Worm (Caenorhabditis elegans) whole organism, L2 larva: ENCODE data around the gene Y51A2B.8.
A peak's percentile ranks its signal among the peaks of the same experiment; 100 is the strongest.

Source experiments
- aly-2 ChIP-seq: fragments of 150-350 bp; optimal IDR thresholded peaks from 2 replicates; lab custom pipeline; 2014; ENCODE audit warnings: missing biosample characterization, missing genetic modification characterization
- ama-1 ChIP-seq: fragments of 150-350 bp; optimal IDR thresholded peaks from 2 replicates; lab custom pipeline; 2018; ENCODE audit warnings: inconsistent platforms
- blmp-1 ChIP-seq: sonication (generic microtip); optimal IDR thresholded peaks from 2 replicates; lab custom pipeline; 2017; ENCODE audit warnings: missing genetic modification characterization, mild to moderate bottlenecking, missing compliant biosample characterization, antibody characterized with exemption, moderate library complexity; ENCODE audit not compliant: insufficient read depth
- ceh-16 ChIP-seq: fragments of 150-350 bp; optimal IDR thresholded peaks from 2 replicates; lab custom pipeline; 2014; ENCODE audit warnings: missing biosample characterization, missing genetic modification characterization
- crh-2 ChIP-seq: sonication (generic microtip); optimal IDR thresholded peaks from 2 replicates; lab custom pipeline; 2017; ENCODE audit warnings: missing biosample characterization, missing genetic modification characterization
- egl-27 ChIP-seq: sonication (generic microtip); optimal IDR thresholded peaks from 3 replicates; lab custom pipeline; 2017; ENCODE audit warnings: missing biosample characterization, missing genetic modification reagents, missing genetic modification characterization
- elt-1 ChIP-seq: fragments of 150-350 bp; optimal IDR thresholded peaks from 2 replicates; lab custom pipeline; 2014; ENCODE audit warnings: missing biosample characterization, missing genetic modification characterization
- fos-1 ChIP-seq: fragments of 150-350 bp; optimal IDR thresholded peaks from 2 replicates; lab custom pipeline; 2014; ENCODE audit warnings: missing biosample characterization, missing genetic modification characterization
- gmeb-1 ChIP-seq: fragments of 150-350 bp; optimal IDR thresholded peaks from 2 replicates; lab custom pipeline; 2014; ENCODE audit warnings: missing biosample characterization, missing genetic modification characterization
- lin-11 ChIP-seq: fragments of 150-350 bp; sonication (generic microtip); optimal IDR thresholded peaks from 2 replicates; lab custom pipeline; 2014; ENCODE audit warnings: missing biosample characterization, missing genetic modification characterization, inconsistent platforms, mixed read lengths
- lin-39 ChIP-seq: fragments of 150-350 bp; optimal IDR thresholded peaks from 2 replicates; lab custom pipeline; 2014; ENCODE audit warnings: missing biosample characterization, missing genetic modification reagents, missing genetic modification characterization
- lsy-2 ChIP-seq, 2 experiments: fragments of 150-350 bp in 1 of 2; sonication (generic microtip) in 1 of 2; optimal IDR thresholded peaks; 2 replicates each; lab custom pipeline; 2014 to 2017; ENCODE audit warnings: missing biosample characterization in 2 of 2, missing genetic modification characterization in 2 of 2
- mbf-1 ChIP-seq: sonication (generic microtip); optimal IDR thresholded peaks from 2 replicates; lab custom pipeline; 2017; ENCODE audit warnings: missing biosample characterization, missing genetic modification characterization
- mdl-1 ChIP-seq, 2 experiments: fragments of 150-350 bp in 1 of 2; sonication (generic microtip) in 1 of 2; optimal IDR thresholded peaks; 2 replicates each; lab custom pipeline; 2017; ENCODE audit warnings: missing biosample characterization in 2 of 2, missing genetic modification characterization in 2 of 2
- nhr-10 ChIP-seq: sonication (generic microtip); optimal IDR thresholded peaks from 2 replicates; lab custom pipeline; 2017; ENCODE audit warnings: missing biosample characterization, missing genetic modification characterization
- nhr-12 ChIP-seq: fragments of 150-350 bp; optimal IDR thresholded peaks from 2 replicates; lab custom pipeline; 2014; ENCODE audit warnings: missing biosample characterization, missing genetic modification characterization
- nhr-21 ChIP-seq: fragments of 150-350 bp; optimal IDR thresholded peaks from 2 replicates; lab custom pipeline; 2014; ENCODE audit warnings: missing biosample characterization, missing genetic modification characterization
- nhr-23 ChIP-seq: fragments of 150-350 bp; optimal IDR thresholded peaks from 2 replicates; lab custom pipeline; 2014; ENCODE audit warnings: missing biosample characterization, missing genetic modification reagents, missing genetic modification characterization
- nhr-237 ChIP-seq: fragments of 150-350 bp; optimal IDR thresholded peaks from 2 replicates; lab custom pipeline; 2014; ENCODE audit warnings: missing biosample characterization, missing genetic modification characterization
- nhr-6 ChIP-seq: fragments of 150-350 bp; optimal IDR thresholded peaks from 2 replicates; lab custom pipeline; 2014; ENCODE audit warnings: missing biosample characterization, missing genetic modification characterization
- skn-1 ChIP-seq: sonication (generic microtip); optimal IDR thresholded peaks from 2 replicates; lab custom pipeline; 2017; ENCODE audit warnings: missing biosample characterization, missing genetic modification characterization
- sma-3 ChIP-seq: sonication (generic microtip); optimal IDR thresholded peaks from 2 replicates; lab custom pipeline; 2016; ENCODE audit warnings: missing genetic modification reagents, missing genetic modification characterization, missing compliant biosample characterization
- sma-9 ChIP-seq, 2 experiments: fragments of 150-350 bp in 1 of 2; sonication (generic microtip) in 1 of 2; optimal IDR thresholded peaks; 2 replicates each; lab custom pipeline; 2014 to 2016; ENCODE audit warnings: missing genetic modification characterization in 2 of 2, mild to moderate bottlenecking in 1 of 2, missing biosample characterization in 1 of 2, missing compliant biosample characterization in 1 of 2, missing genetic modification reagents in 1 of 2, moderate library complexity in 1 of 2
- snpc-4 ChIP-seq: fragments of 150-350 bp; optimal IDR thresholded peaks from 2 replicates; lab custom pipeline; 2014; ENCODE audit warnings: missing biosample characterization, missing genetic modification characterization
- unc-39 ChIP-seq: fragments of 150-350 bp; optimal IDR thresholded peaks from 2 replicates; lab custom pipeline; 2014; ENCODE audit warnings: missing biosample characterization, missing genetic modification characterization
- unc-62 ChIP-seq: fragments of 150-350 bp; optimal IDR thresholded peaks from 2 replicates; lab custom pipeline; 2014; ENCODE audit warnings: missing biosample characterization, missing genetic modification reagents, missing genetic modification characterization
- ztf-11 ChIP-seq: sonication (generic microtip); optimal IDR thresholded peaks from 2 replicates; lab custom pipeline; 2017; ENCODE audit warnings: missing biosample characterization, missing genetic modification characterization
- ztf-4 ChIP-seq: fragments of 150-350 bp; optimal IDR thresholded peaks from 2 replicates; lab custom pipeline; 2014; ENCODE audit warnings: missing biosample characterization, missing genetic modification characterization

Gene Y51A2B.8

DNA sequence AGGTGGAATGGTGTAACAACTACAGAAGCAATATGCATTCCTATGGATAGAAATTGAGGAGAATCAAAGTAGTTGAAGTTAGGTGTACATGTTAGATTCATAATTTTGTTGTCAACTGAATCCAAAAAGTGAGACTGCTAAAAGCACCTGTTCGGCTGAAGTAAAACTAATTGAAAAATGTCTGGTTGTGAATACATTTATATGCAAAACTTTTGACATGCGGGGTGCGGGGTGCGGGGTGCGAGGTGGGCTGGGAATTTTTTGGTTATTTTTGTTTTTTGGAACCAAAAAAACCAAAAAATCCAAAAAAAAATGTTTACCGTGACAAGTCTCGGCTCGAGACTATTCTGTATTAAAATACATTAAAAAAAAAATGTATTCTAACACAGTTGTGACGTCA, 31.2 kb downstream of the Y51A2B.8 start, which contains the start of gene srh-207:
Gene srh-207 (minus strand): TSS at position 101 of the 400 bp plus-strand sequence.
- TF ChIP-seq blmp-1, result no peak
- TF ChIP-seq nhr-23 (tag; lab: Kevin White, UChicago), result no peak
- TF ChIP-seq ceh-16 (tag; lab: Kevin White, UChicago), result no peak
- no peak for TF ChIP-seq gmeb-1 (tag; lab: Kevin White, UChicago)
- no peak for TF ChIP-seq lin-39 (tag; lab: Kevin White, UChicago)
- no peak for TF ChIP-seq lsy-2 (tag; optimal IDR thresholded peaks at IDR 0.05; lab: Kevin White, UChicago)
- no peak for TF ChIP-seq mbf-1 (tag; lab: Kevin White, UChicago)
- TF ChIP-seq ztf-11 (tag; lab: Kevin White, UChicago), result no peak
- no peak for TF ChIP-seq lin-11
- no peak for TF ChIP-seq elt-1 (tag; lab: Kevin White, UChicago)
- TF ChIP-seq mdl-1 (tag; optimal IDR thresholded peaks at IDR 0.05; lab: Kevin White, UChicago), result no peak
- no peak for TF ChIP-seq sma-9 (GFP tag; optimal IDR thresholded peaks at IDR 0.05; lab: Kevin White, UChicago)
- TF ChIP-seq sma-9 (tag; optimal IDR thresholded peaks at IDR 0.05; lab: Kevin White, UChicago), result no peak
- TF ChIP-seq unc-39 (tag; lab: Kevin White, UChicago), result no peak

- TF ChIP-seq snpc-4 (tag; lab: Kevin White, UChicago) (no peak), fos-1 (tag; lab: Kevin White, UChicago) (peak; percentile 1)
These were observed 33.4 kb downstream of the Y51A2B.8 start for ce11 chrV:18412351-18412750.

- TF ChIP-seq skn-1 (tag; lab: Kevin White, UChicago) (no peak), lsy-2 (tag; optimal IDR thresholded peaks at IDR 0.05; lab: Kevin White, UChicago) (no peak), sma-3 (GFP tag; lab: Kevin White, UChicago) (no peak), ztf-4 (tag; lab: Kevin White, UChicago) (no peak), nhr-10 (tag; lab: Kevin White, UChicago) (no peak), nhr-21 (tag; lab: Kevin White, UChicago) (no peak), nhr-237 (tag; lab: Kevin White, UChicago) (no peak)
These were observed 34.0 kb downstream of the Y51A2B.8 start, which contains the start of gene ZK262.2 for ce11 chrV:18412887-18413286. Gene ZK262.2, minus strand, starts transcription at chrV:18412987.

ce11 chrV:18414051-18414450, 35.1 kb downstream of the Y51A2B.8 start, which contains the start of gene txt-8:
Gene txt-8, plus strand, starts transcription at chrV:18414351.
- TF ChIP-seq blmp-1 (no peak), aly-2 (no peak), nhr-6 (tag; lab: Kevin White, UChicago) (no peak), snpc-4 (tag; lab: Kevin White, UChicago) (no peak), elt-1 (tag; lab: Kevin White, UChicago) (no peak), sma-3 (GFP tag; lab: Kevin White, UChicago) (no peak), ama-1 (lab: Kevin White, UChicago) (no peak), nhr-12 (tag; lab: Kevin White, UChicago) (no peak)

DNA sequence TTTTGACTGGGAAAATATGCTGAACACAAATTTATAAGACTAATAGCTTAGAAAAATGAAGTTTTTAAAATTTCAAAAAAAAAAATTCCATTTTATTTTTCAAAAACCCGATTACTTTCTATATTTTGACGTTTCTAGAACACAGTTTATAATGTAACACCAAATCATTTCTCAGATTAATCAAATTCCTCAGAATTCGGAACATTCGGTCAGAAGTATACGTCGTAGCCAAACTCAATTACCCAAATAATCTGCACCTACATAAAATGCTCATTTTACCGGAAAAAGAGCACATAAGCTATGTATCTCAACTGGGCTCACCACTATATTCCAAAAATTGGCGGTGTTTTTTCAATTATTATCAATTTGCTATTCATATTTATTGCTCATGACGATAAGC, 41.9 kb downstream of the Y51A2B.8 start, which contains the start of gene srj-26:
Gene srj-26 (plus strand): TSS at position 301 of the 400 bp plus-strand sequence.
- TF ChIP-seq aly-2, result no peak
- TF ChIP-seq nhr-12 (tag; lab: Kevin White, UChicago), result no peak

ce11 chrV:18424471-18424870, 45.6 kb downstream of the Y51A2B.8 start, which contains the start of gene ZK262.4:
Gene ZK262.4, minus strand, starts transcription at chrV:18424571.
- TF ChIP-seq mdl-1 (tag; optimal IDR thresholded peaks at IDR 0.05; lab: Kevin White, UChicago) (no peak), crh-2 (tag; lab: Kevin White, UChicago) (no peak), nhr-6 (tag; lab: Kevin White, UChicago) (no peak), nhr-23 (tag; lab: Kevin White, UChicago) (no peak), unc-62 (GFP tag; lab: Kevin White, UChicago) (no peak), nhr-10 (tag; lab: Kevin White, UChicago) (no peak), sma-9 (GFP tag; optimal IDR thresholded peaks at IDR 0.05; lab: Kevin White, UChicago) (no peak), sma-9 (tag; optimal IDR thresholded peaks at IDR 0.05; lab: Kevin White, UChicago) (no peak), lsy-2 (tag; optimal IDR thresholded peaks at IDR 0.05; lab: Kevin White, UChicago) (no peak), egl-27 (tag; lab: Kevin White, UChicago) (no peak), lin-39 (tag; lab: Kevin White, UChicago) (no peak)
